Worm (Caenorhabditis elegans): ENCODE data around the gene tin-10.

ce11 chrIII:11535453-11535852 lies 32.8 kb upstream of the tin-10 start:
- TF ChIP-seq ceh-82 (tag; optimal IDR thresholded peaks at IDR 0.05) (no peak), egl-27 (tag; optimal IDR thresholded peaks at IDR 0.05) (no peak), nhr-23 (tag; optimal IDR thresholded peaks at IDR 0.05) (no peak), nhr-10 (tag; optimal IDR thresholded peaks at IDR 0.05) (no peak), elt-3 (tag; optimal IDR thresholded peaks at IDR 0.05) (no peak), dmd-4 (tag; optimal IDR thresholded peaks at IDR 0.05) (no peak)

Data from whole organism, L2 larva.